Worm (Caenorhabditis elegans) whole organism, L1 larva: Measurements from ENCODE around the gene K10D11.6.
A peak's percentile ranks its signal among the peaks of the same experiment; 100 is the strongest.

Experiments used
- C04F5.9 ChIP-seq: sonication (generic microtip); optimal IDR thresholded peaks from 2 replicates; lab custom pipeline; 2016; ENCODE audit warnings: missing genetic modification characterization, missing compliant biosample characterization
- aly-2 ChIP-seq: fragments of 150-350 bp; optimal IDR thresholded peaks from 2 replicates; lab custom pipeline; 2014; ENCODE audit warnings: missing biosample characterization, missing genetic modification characterization
- blmp-1 ChIP-seq: fragments of 150-350 bp; optimal IDR thresholded peaks from 2 replicates; lab custom pipeline; 2014; ENCODE audit warnings: missing biosample characterization, missing genetic modification characterization
- ceh-8 ChIP-seq: fragments of 200-800 bp; sonication (Bioruptor generic); optimal IDR thresholded peaks from 2 replicates; lab custom pipeline; 2018; ENCODE audit warnings: mild to moderate bottlenecking, missing genetic modification characterization, moderate library complexity, missing compliant biosample characterization
- ces-1 ChIP-seq: fragments of 150-350 bp; optimal IDR thresholded peaks from 2 replicates; lab custom pipeline; 2014; ENCODE audit warnings: missing biosample characterization, missing genetic modification reagents, missing genetic modification characterization
- dsc-1 ChIP-seq: sonication (generic microtip); optimal IDR thresholded peaks from 2 replicates; lab custom pipeline; 2016; ENCODE audit warnings: mild to moderate bottlenecking, missing genetic modification characterization, missing compliant biosample characterization
- efl-1 ChIP-seq, 4 experiments: fragments of 150-350 bp; optimal IDR thresholded peaks in 3 of 4; peaks in 1 of 4; 1 replicate in 1 of 4; 2 replicates in 3 of 4; lab custom pipeline; 2014; ENCODE audit warnings: missing biosample characterization in 2 of 4, missing genetic modification characterization in 2 of 4, missing genetic modification reagents in 2 of 4
- elt-2 ChIP-seq: sonication (generic microtip); optimal IDR thresholded peaks from 2 replicates; lab custom pipeline; 2016; ENCODE audit warnings: missing genetic modification characterization, mild to moderate bottlenecking, inconsistent platforms, missing compliant biosample characterization, missing genetic modification reagents
- hpl-2 ChIP-seq: fragments of 150-350 bp; optimal IDR thresholded peaks from 2 replicates; lab custom pipeline; 2014; ENCODE audit warnings: missing biosample characterization, missing genetic modification reagents, missing genetic modification characterization
- lin-35 ChIP-seq, 2 experiments: fragments of 150-350 bp; optimal IDR thresholded peaks; 2 replicates each; lab custom pipeline; 2014; ENCODE audit warnings: missing biosample characterization in 2 of 2, missing genetic modification characterization in 2 of 2, missing genetic modification reagents in 2 of 2
- lir-3 ChIP-seq: sonication (generic microtip); optimal IDR thresholded peaks from 2 replicates; lab custom pipeline; 2016; ENCODE audit warnings: mild to moderate bottlenecking, missing genetic modification characterization, moderate library complexity, missing compliant biosample characterization; ENCODE audit not compliant: poor library complexity
- mab-9 ChIP-seq: fragments of 200-800 bp; sonication (Bioruptor generic); IDR thresholded peaks from 2 replicates; pipeline ENCODE4 v1.3.6; 2022; ENCODE audit warnings: missing genetic modification reagents, missing genetic modification characterization, missing compliant biosample characterization
- nhr-11 ChIP-seq: fragments of 150-350 bp; optimal IDR thresholded peaks from 2 replicates; lab custom pipeline; 2014; ENCODE audit warnings: missing biosample characterization, missing genetic modification characterization
- nhr-19 ChIP-seq: fragments of 200-800 bp; sonication (Bioruptor generic); conservative IDR thresholded peaks from 2 replicates; pipeline ENCODE4 v1.3.6; 2022; ENCODE audit warnings: missing genetic modification characterization, missing compliant biosample characterization
- nhr-20 ChIP-seq: sonication (generic microtip); optimal IDR thresholded peaks from 2 replicates; lab custom pipeline; 2016; ENCODE audit warnings: mild to moderate bottlenecking, missing genetic modification characterization, missing compliant biosample characterization
- nhr-47 ChIP-seq: sonication (generic microtip); optimal IDR thresholded peaks from 2 replicates; lab custom pipeline; 2016; ENCODE audit warnings: mild to moderate bottlenecking, missing genetic modification characterization, moderate library complexity, missing compliant biosample characterization
- nhr-71 ChIP-seq: sonication (generic microtip); optimal IDR thresholded peaks from 2 replicates; lab custom pipeline; 2016; ENCODE audit warnings: mild to moderate bottlenecking, missing genetic modification characterization, moderate library complexity, missing compliant biosample characterization
- nhr-84 ChIP-seq: sonication (generic microtip); optimal IDR thresholded peaks from 2 replicates; lab custom pipeline; 2017; ENCODE audit warnings: missing biosample characterization, missing genetic modification characterization
- nhr-85 ChIP-seq: sonication (generic microtip); peaks from one replicate; lab custom pipeline; 2016; ENCODE audit warnings: missing genetic modification characterization, inconsistent platforms, missing compliant biosample characterization
- pqm-1 ChIP-seq: sonication (generic microtip); optimal IDR thresholded peaks from 3 replicates; lab custom pipeline; 2017; ENCODE audit warnings: missing biosample characterization, missing genetic modification characterization
- rnt-1 ChIP-seq: sonication (generic microtip); optimal IDR thresholded peaks from 2 replicates; lab custom pipeline; 2016; ENCODE audit warnings: mild to moderate bottlenecking, missing genetic modification characterization, moderate library complexity, missing compliant biosample characterization
- snu-23 ChIP-seq: sonication (generic microtip); optimal IDR thresholded peaks from 2 replicates; lab custom pipeline; 2016; ENCODE audit warnings: missing genetic modification characterization, missing compliant biosample characterization
- unc-62 ChIP-seq: fragments of 150-350 bp; optimal IDR thresholded peaks from 2 replicates; lab custom pipeline; 2014; ENCODE audit warnings: missing biosample characterization, missing genetic modification reagents, missing genetic modification characterization
- unc-86 ChIP-seq: sonication (generic microtip); optimal IDR thresholded peaks from 2 replicates; lab custom pipeline; 2016; ENCODE audit warnings: missing genetic modification characterization, missing compliant biosample characterization
- ztf-11 ChIP-seq, 2 experiments: sonication (generic microtip); optimal IDR thresholded peaks; 2 replicates each; lab custom pipeline; 2016 to 2017; ENCODE audit warnings: missing genetic modification characterization in 2 of 2, missing biosample characterization in 1 of 2, missing compliant biosample characterization in 1 of 2

K10D11.6 gene

DNA sequence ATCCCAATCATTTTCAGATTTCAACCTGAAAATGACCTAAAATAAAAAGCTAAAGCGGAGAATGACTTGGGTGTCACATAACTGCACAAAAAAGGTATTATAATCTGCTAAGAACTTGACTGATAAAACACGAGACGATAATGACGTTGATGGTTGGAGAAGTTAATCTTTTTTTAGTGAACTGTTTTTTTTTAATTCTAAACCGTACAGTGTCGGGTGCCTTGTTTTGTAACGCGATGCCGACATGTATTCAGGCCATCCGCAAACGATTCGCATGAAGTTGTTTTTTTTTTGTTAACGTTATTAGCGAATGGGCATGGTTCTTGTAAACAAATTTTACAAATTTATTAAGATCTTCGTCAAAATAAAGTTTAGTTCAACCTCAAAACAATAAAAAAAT lies at the start of gene K10D11.6:
Gene K10D11.6 (minus strand): TSS at position 101 of the 400 bp plus-strand sequence.
- TF ChIP-seq pqm-1 (no peak), elt-2 (peak; percentile 39)
- TF ChIP-seq, all 84 proteins: peak for 1

DNA sequence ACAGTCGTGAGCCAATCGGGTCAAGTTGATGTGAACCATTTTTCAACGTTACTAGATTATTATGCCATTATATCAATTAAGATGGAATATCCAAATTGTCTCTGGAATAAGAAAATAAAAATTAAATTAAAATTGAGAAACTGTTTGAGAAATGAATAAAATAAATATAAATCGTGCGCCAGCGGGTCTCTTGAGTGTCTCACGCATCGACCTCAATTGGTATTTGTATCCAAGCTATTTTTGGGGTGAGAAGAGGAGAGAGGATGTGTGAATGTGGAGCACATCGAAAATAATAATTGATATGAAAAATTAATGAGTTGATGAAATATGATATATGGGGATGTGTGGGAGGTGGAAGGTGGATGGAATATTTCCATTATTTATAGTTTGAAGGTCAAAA lies 49.6 kb upstream of the K10D11.6 start, which contains the start of gene F49E11.2:
Gene F49E11.2 (minus strand): TSS at position 101 of the 400 bp plus-strand sequence.
- TF ChIP-seq C04F5.9 (tag; lab: Kevin White, UChicago): no peak
- TF ChIP-seq nhr-20 (tag; lab: Kevin White, UChicago): no peak
- no peak for TF ChIP-seq ztf-11 (tag; optimal IDR thresholded peaks at IDR 0.05; lab: Kevin White, UChicago)

ce11 chrIV:13036835-13037234 lies 47.6 kb upstream of the K10D11.6 start:
- TF ChIP-seq ceh-8 (GFP tag; lab: Kevin White, UChicago) (no peak), blmp-1 (tag; lab: Kevin White, UChicago) (peak; percentile 7), hpl-2 (no peak), mab-9 (no peak), unc-86 (tag; lab: Kevin White, UChicago) (no peak), nhr-19 (no peak)

- TF ChIP-seq efl-1 (optimal IDR thresholded peaks at IDR 0.05; lab: Kevin White, UChicago): no peak
- TF ChIP-seq efl-1 (GFP tag; optimal IDR thresholded peaks at IDR 0.05 in 1 of 2; lab: Kevin White, UChicago): peak in 1 of 2 experiments; percentile 64
- TF ChIP-seq ces-1 (GFP tag; lab: Kevin White, UChicago): no peak
- no peak for TF ChIP-seq rnt-1
Measured at ce11 chrIV:13035302-13035701, 46.0 kb upstream of the K10D11.6 start.

DNA sequence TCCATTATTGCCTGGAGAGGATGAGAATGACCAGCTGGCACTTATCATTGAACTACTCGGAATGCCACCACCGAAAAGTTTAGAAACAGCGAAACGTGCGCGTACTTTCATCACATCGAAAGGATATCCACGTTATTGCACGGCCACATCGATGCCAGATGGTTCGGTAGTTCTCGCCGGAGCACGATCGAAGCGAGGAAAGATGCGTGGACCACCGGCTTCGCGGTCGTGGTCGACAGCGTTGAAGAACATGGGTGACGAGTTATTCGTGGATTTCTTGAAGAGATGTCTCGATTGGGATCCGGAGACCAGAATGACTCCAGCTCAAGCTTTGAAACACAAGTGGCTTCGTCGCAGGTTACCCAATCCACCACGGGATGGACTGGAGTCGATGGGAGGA lies 44.3 kb upstream of the K10D11.6 start:
- TF ChIP-seq nhr-20 (tag; lab: Kevin White, UChicago): no peak
- peak; percentile 20 for TF ChIP-seq dsc-1
- TF ChIP-seq nhr-47 (tag; lab: Kevin White, UChicago): peak; percentile 22
- no peak for TF ChIP-seq lir-3 (tag; lab: Kevin White, UChicago)

ce11 chrIV:13032153-13032552 lies 42.9 kb upstream of the K10D11.6 start:
- TF ChIP-seq nhr-85 (tag; lab: Kevin White, UChicago) (no peak), lin-35 (GFP tag; optimal IDR thresholded peaks at IDR 0.05; lab: Kevin White, UChicago) (peak in 1 of 2 experiments; percentile 24), nhr-11 (no peak), unc-62 (GFP tag; lab: Kevin White, UChicago) (no peak), efl-1 (optimal IDR thresholded peaks at IDR 0.05; lab: Kevin White, UChicago) (no peak), efl-1 (GFP tag; optimal IDR thresholded peaks at IDR 0.05 in 1 of 2; lab: Kevin White, UChicago) (peak in 1 of 2 experiments; percentile 77), pqm-1 (no peak), snu-23 (GFP tag; lab: Kevin White, UChicago) (no peak), elt-2 (peak; percentile 8)

DNA sequence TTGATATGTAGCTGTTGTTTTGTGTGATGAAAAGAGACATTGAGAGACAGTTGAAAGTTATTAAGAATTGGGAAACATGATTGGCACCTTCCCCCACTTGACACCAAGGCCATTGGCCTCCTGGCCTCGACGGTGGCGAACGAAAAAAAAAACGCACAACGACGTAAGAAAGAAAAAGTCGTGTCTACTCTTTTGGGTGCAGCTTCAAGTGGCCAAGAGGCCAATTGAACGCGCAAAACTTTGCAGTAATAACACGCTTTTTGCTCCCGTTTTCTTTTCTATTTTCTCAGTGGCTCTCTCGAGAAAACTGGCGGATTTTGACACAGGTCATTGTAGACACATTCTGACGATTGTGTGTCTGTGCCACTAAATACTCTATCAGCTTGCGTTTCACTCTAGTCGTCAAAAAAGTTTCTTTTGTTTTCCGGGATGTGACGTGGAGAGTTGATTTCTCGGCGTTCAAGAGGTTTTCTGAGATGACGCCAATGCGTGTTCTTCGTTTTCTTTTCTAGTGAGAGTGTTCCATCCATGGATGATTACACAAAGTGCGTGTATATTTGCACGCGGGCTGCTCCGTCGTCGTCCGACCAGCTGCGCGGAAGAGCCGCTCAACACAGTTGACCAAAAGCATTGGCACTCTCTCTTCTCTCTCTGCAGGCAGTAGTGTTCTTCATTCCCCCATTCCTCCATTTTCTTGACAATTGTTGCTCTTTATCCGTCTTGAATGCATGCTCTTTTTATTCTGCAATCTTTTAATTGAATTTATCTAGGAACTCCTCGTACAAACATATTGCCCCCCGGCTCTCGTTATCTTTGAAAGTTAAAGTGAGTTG lies 41.4 kb upstream of the K10D11.6 start:
- no peak for TF ChIP-seq efl-1 (optimal IDR thresholded peaks at IDR 0.05; lab: Kevin White, UChicago)
- peak in 1 of 2 experiments; percentile 55 for TF ChIP-seq efl-1 (GFP tag; optimal IDR thresholded peaks at IDR 0.05 in 1 of 2; lab: Kevin White, UChicago)
- TF ChIP-seq nhr-71 (tag; lab: Kevin White, UChicago): no peak
- no peak for TF ChIP-seq aly-2 (tag; lab: Kevin White, UChicago)
- no peak for TF ChIP-seq nhr-84 (tag; lab: Kevin White, UChicago)
